Worm (Caenorhabditis elegans): ENCODE results near the gene K02B2.6.
A peak's percentile ranks its signal among the peaks of the same experiment; 100 is the strongest.

The K02B2.6 gene

DNA sequence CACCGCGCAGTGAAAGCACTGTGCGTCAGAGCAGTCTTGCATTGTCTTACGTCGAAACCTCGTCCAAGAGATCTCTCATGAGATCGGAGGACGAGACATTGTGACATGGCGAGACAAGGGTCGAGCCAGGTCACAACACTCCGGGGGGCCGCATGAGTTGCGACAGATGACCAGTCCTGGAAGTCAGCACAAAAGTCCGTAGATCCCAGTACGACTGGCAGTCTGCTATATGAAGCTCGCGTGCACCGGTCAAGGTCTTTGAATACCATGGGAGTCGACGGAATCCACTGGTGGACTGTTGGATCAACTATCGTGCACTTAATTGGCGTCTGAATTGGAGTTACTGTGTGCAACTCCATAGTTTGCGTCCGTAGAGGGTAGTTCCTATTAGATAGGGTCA is 43.6 kb upstream of the K02B2.6 start (continued):
- TF ChIP-seq zag-1 (tag; optimal IDR thresholded peaks at IDR 0.05) (no peak), ceh-28 (tag; optimal IDR thresholded peaks at IDR 0.05) (no peak), unc-130 (GFP tag; optimal IDR thresholded peaks at IDR 0.05) (no peak), ZK546.5 (tag; optimal IDR thresholded peaks at IDR 0.05) (no peak), daf-8 (GFP tag; IDR thresholded peaks at IDR 0.05) (0 out of 2 replicates have a peak, but pooled peaks have one; percentile 17), dpl-1 (GFP tag; optimal IDR thresholded peaks at IDR 0.05) (no peak), nhr-11 (tag; optimal IDR thresholded peaks at IDR 0.05) (no peak), snpc-1.2 (GFP tag; IDR thresholded peaks at IDR 0.05) (0 out of 2 replicates have a peak, but pooled peaks have one; percentile 25), ceh-20 (GFP tag; IDR thresholded peaks at IDR 0.05) (no peak), F26F4.8 (GFP tag; conservative IDR thresholded peaks at IDR 0.05) (no peak), lin-29 (GFP tag; IDR thresholded peaks at IDR 0.05) (no peak), egl-27 (tag; optimal IDR thresholded peaks at IDR 0.05) (no peak), madf-9 (GFP tag; conservative IDR thresholded peaks at IDR 0.05) (no peak), lim-7 (GFP tag; IDR thresholded peaks at IDR 0.05) (0 out of 2 replicates have a peak, but pooled peaks have one; percentile 34), ztf-11 (tag; optimal IDR thresholded peaks at IDR 0.05) (no peak), mxl-2 (GFP tag; conservative IDR thresholded peaks at IDR 0.05) (no peak), zip-11 (GFP tag; IDR thresholded peaks at IDR 0.05) (no peak), ces-1 (GFP tag; optimal IDR thresholded peaks at IDR 0.05) (no peak), dmd-6 (GFP tag; IDR thresholded peaks at IDR 0.05) (no peak), lin-39 (tag; optimal IDR thresholded peaks at IDR 0.05) (no peak), vab-7 (GFP tag; IDR thresholded peaks at IDR 0.05) (no peak), T26A8.4 (GFP tag; IDR thresholded peaks at IDR 0.05) (no peak), duxl-1 (tag; optimal IDR thresholded peaks at IDR 0.05; ENCODE audit: poor library complexity) (no peak), rbr-2 (tag; optimal IDR thresholded peaks at IDR 0.05) (no peak), pqm-1 (tag; optimal IDR thresholded peaks at IDR 0.05) (no peak), php-3 (GFP tag; IDR thresholded peaks at IDR 0.05) (no peak), nhr-41 (GFP tag; IDR thresholded peaks at IDR 0.05) (no peak), saeg-2 (GFP tag; IDR thresholded peaks at IDR 0.05) (no peak), lin-13 (GFP tag; optimal IDR thresholded peaks at IDR 0.05) (no peak), hlh-30 (tag; optimal IDR thresholded peaks at IDR 0.05; ENCODE audit: insufficient read depth) (no peak), mep-1 (tag; optimal IDR thresholded peaks at IDR 0.05) (no peak), hif-1 (tag; optimal IDR thresholded peaks at IDR 0.05) (no peak), fos-1 (tag; optimal IDR thresholded peaks at IDR 0.05) (no peak), mdt-29 (GFP tag; IDR thresholded peaks at IDR 0.05) (no peak), nhr-77 (tag; optimal IDR thresholded peaks at IDR 0.05) (no peak), ceh-32 (tag; optimal IDR thresholded peaks at IDR 0.05; ENCODE audit: poor library complexity) (no peak), Y75B8A.6 (GFP tag; IDR thresholded peaks at IDR 0.05) (no peak)

- TF ChIP-seq nhr-41 (GFP tag; IDR thresholded peaks at IDR 0.05) (no peak), zip-2 (tag; optimal IDR thresholded peaks at IDR 0.05) (no peak), daf-12 (tag; optimal IDR thresholded peaks at IDR 0.05) (no peak), Y5F2A.4 (GFP tag; optimal IDR thresholded peaks at IDR 0.05) (no peak), F37D6.2 (tag; optimal IDR thresholded peaks at IDR 0.05) (no peak), gei-8 (GFP tag; optimal IDR thresholded peaks at IDR 0.05) (no peak), nhr-76 (tag; optimal IDR thresholded peaks at IDR 0.05) (no peak), D1046.2 (GFP tag; IDR thresholded peaks at IDR 0.05) (no peak), madf-5 (GFP tag; IDR thresholded peaks at IDR 0.05) (no peak), rbr-2 (tag; optimal IDR thresholded peaks at IDR 0.05) (no peak), F44E2.7 (GFP tag; IDR thresholded peaks at IDR 0.05) (no peak), hlh-30 (tag; optimal IDR thresholded peaks at IDR 0.05; ENCODE audit: insufficient read depth) (no peak), nhr-102 (tag; optimal IDR thresholded peaks at IDR 0.05) (no peak), ceh-82 (tag; optimal IDR thresholded peaks at IDR 0.05) (no peak), sdz-12 (GFP tag; optimal IDR thresholded peaks at IDR 0.05) (no peak), aly-2 (tag; optimal IDR thresholded peaks at IDR 0.05) (no peak)
These were observed 28.4 kb upstream of the K02B2.6 start for ce11 chrIV:5990503-5990902.
